Fruit fly (Drosophila melanogaster) whole organism, pupa: Measurements from ENCODE around the gene CG10863.

Experiments used
- CG10348 ChIP-seq: fragments of 200-800 bp; sonication (Bioruptor generic); IDR thresholded peaks from 2 replicates; pipeline ENCODE4 v1.3.6; 2022; ENCODE audit warnings: missing biosample characterization, missing genetic modification characterization
- CG14655 ChIP-seq: fragments of 200-800 bp; sonication (Bioruptor generic); optimal IDR thresholded peaks from 3 replicates; lab custom pipeline; 2017; ENCODE audit warnings: mild to moderate bottlenecking, missing biosample characterization, missing genetic modification reagents, missing genetic modification characterization
- CG15710 ChIP-seq: fragments of 200-800 bp; sonication (Bioruptor generic); optimal IDR thresholded peaks from 2 replicates; lab custom pipeline; 2018; ENCODE audit warnings: missing biosample characterization, mild to moderate bottlenecking, missing genetic modification characterization, moderate library complexity
- CG32121 ChIP-seq: fragments of 200-800 bp; sonication (Bioruptor generic); IDR thresholded peaks from 2 replicates; pipeline ENCODE4 v1.3.6; 2022; ENCODE audit warnings: missing biosample characterization, missing genetic modification characterization
- CG8159 ChIP-seq: fragments of 200-800 bp; sonication (Bioruptor generic); optimal IDR thresholded peaks from 3 replicates; lab custom pipeline; 2018; ENCODE audit warnings: missing biosample characterization, mild to moderate bottlenecking, missing genetic modification characterization, moderate library complexity
- CG9948 ChIP-seq: fragments of 200-800 bp; sonication (Bioruptor generic); optimal IDR thresholded peaks from 2 replicates; lab custom pipeline; 2018; ENCODE audit warnings: missing biosample characterization, mild to moderate bottlenecking, missing genetic modification characterization, moderate library complexity
- EcR ChIP-seq: fragments of 200-800 bp; sonication (Bioruptor generic); optimal IDR thresholded peaks from 3 replicates; lab custom pipeline; 2019; ENCODE audit warnings: missing biosample characterization, missing genetic modification characterization, mild to moderate bottlenecking, moderate library complexity, missing genetic modification reagents
- Pif1B ChIP-seq: fragments of 200-800 bp; sonication (Bioruptor generic); optimal IDR thresholded peaks from 3 replicates; lab custom pipeline; 2016; ENCODE audit warnings: missing biosample characterization, missing genetic modification characterization
- Snoo ChIP-seq: fragments of 200-800 bp; sonication (Bioruptor generic); optimal IDR thresholded peaks from 3 replicates; lab custom pipeline; 2017; ENCODE audit warnings: missing biosample characterization, mild to moderate bottlenecking, missing genetic modification characterization, inconsistent platforms

DNA sequence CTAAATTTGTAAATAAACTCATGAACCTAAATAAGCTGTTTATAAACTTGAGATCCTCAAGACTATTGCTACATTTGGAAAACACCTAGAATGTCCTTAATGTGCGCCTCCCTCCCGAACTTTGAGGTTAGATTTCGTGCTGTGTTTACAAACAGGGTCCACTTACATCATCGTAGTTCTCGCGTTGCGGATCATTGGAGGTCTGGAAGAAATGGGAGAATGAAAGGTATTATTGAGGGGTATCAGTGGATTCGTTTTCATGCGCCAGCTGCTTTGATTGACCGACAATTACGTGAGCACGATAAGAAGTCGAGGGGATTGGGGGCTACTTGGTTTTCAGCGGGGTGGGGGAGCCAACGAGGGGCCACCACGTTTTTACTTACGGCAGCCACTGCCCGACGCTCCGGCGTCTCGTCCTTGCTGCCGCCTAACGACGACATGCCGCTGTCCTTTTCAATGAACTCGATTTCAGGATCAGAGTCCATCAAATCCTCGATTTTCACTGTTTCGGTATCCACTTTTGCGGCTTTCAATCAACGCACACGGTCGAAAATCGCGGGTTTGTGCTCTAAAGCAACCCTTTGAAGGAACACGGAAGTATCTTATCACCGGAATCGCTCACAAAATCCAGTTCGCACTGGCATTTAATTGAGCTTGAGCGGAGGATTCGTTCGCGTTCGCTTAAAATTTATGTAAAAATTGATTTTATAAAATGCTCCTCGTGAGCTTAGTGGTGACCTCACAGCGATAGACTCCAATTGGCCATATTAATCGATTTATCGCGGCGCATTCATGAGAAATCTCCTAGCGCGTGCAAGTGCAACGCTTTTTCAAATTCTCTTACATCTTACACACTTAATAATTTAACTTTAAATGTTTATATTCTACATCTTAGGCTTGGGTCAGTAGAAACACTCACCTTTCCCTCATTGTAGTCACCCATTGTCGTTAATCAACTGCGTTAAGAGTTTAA, 33.1 kb downstream of the CG10863 start:
- TF ChIP-seq CG14655 (no peak), CG32121 (no peak), Pif1B (GFP tag; lab: Kevin White, UChicago) (no peak), CG8159 (no peak), EcR (GFP tag; lab: Kevin White, UChicago) (peak; percentile 87), CG10348 (GFP tag; lab: Robert Waterston, UW) (no peak), CG9948 (tag; lab: Kevin White, UChicago) (no peak), CG15710 (tag; lab: Kevin White, UChicago) (no peak), Snoo (tag; lab: Kevin White, UChicago) (no peak)
